Worm (Caenorhabditis elegans): Measurements from ENCODE around the gene sto-1.

The sto-1 gene

ce11 chrX:7578308-7578707, 15.7 kb downstream of the sto-1 start:
- TF ChIP-seq W03F9.2 (tag; optimal IDR thresholded peaks at IDR 0.05) (no peak), him-1 (tag; optimal IDR thresholded peaks at IDR 0.05) (no peak), dao-5 (tag; optimal IDR thresholded peaks at IDR 0.05) (no peak)

- TF ChIP-seq dao-5 (tag; optimal IDR thresholded peaks at IDR 0.05) (no peak), him-1 (tag; optimal IDR thresholded peaks at IDR 0.05) (no peak), W03F9.2 (tag; optimal IDR thresholded peaks at IDR 0.05) (no peak)
Measured at ce11 chrX:7582223-7582622, 19.6 kb downstream of the sto-1 start.

ce11 chrX:7583930-7584329, 21.3 kb downstream of the sto-1 start:
- TF ChIP-seq him-1 (tag; optimal IDR thresholded peaks at IDR 0.05) = no peak
- no peak for TF ChIP-seq dao-5 (tag; optimal IDR thresholded peaks at IDR 0.05)

- TF ChIP-seq dao-5 (tag; optimal IDR thresholded peaks at IDR 0.05) = no peak
- TF ChIP-seq W03F9.2 (tag; optimal IDR thresholded peaks at IDR 0.05) = no peak
- TF ChIP-seq him-1 (tag; optimal IDR thresholded peaks at IDR 0.05) = no peak
Measured at ce11 chrX:7585610-7586259, 23.1 kb downstream of the sto-1 start, which contains the start of gene adt-2. TSS of gene adt-2 (plus strand) at chrX:7586209.

ce11 chrX:7586588-7586987, 24.0 kb downstream of the sto-1 start:
- TF ChIP-seq W03F9.2 (tag; optimal IDR thresholded peaks at IDR 0.05) (no peak), him-1 (tag; optimal IDR thresholded peaks at IDR 0.05) (no peak), dao-5 (tag; optimal IDR thresholded peaks at IDR 0.05) (no peak)

ce11 chrX:7587741-7588235, 25.2 kb downstream of the sto-1 start:
- TF ChIP-seq dao-5 (tag; optimal IDR thresholded peaks at IDR 0.05) (no peak), him-1 (tag; optimal IDR thresholded peaks at IDR 0.05) (no peak), W03F9.2 (tag; optimal IDR thresholded peaks at IDR 0.05) (no peak)

- TF ChIP-seq dao-5 (tag; optimal IDR thresholded peaks at IDR 0.05) (no peak), him-1 (tag; optimal IDR thresholded peaks at IDR 0.05) (no peak), W03F9.2 (tag; optimal IDR thresholded peaks at IDR 0.05) (no peak)
Measured at ce11 chrX:7590756-7591155, 28.1 kb downstream of the sto-1 start.

- TF ChIP-seq dao-5 (tag; optimal IDR thresholded peaks at IDR 0.05) (no peak), him-1 (tag; optimal IDR thresholded peaks at IDR 0.05) (no peak), W03F9.2 (tag; optimal IDR thresholded peaks at IDR 0.05) (no peak)
Measured at ce11 chrX:7593931-7594544, 31.4 kb downstream of the sto-1 start.

ce11 chrX:7596029-7596428, 33.4 kb downstream of the sto-1 start:
- TF ChIP-seq W03F9.2 (tag; optimal IDR thresholded peaks at IDR 0.05) (no peak), dao-5 (tag; optimal IDR thresholded peaks at IDR 0.05) (no peak)

- TF ChIP-seq him-1 (tag; optimal IDR thresholded peaks at IDR 0.05) (no peak), W03F9.2 (tag; optimal IDR thresholded peaks at IDR 0.05) (no peak), dao-5 (tag; optimal IDR thresholded peaks at IDR 0.05) (no peak)
Measured at ce11 chrX:7596627-7597026, 34.0 kb downstream of the sto-1 start, which contains the start of gene C44E12.1. TSS of gene C44E12.1 (plus strand) at chrX:7596927.

ce11 chrX:7607982-7608381, 45.4 kb downstream of the sto-1 start, which contains the start of gene twk-17:
TSS of gene twk-17 (minus strand) at chrX:7608082.
- TF ChIP-seq W03F9.2 (tag; optimal IDR thresholded peaks at IDR 0.05) (no peak), dao-5 (tag; optimal IDR thresholded peaks at IDR 0.05) (no peak), him-1 (tag; optimal IDR thresholded peaks at IDR 0.05) (no peak)
